Fruit fly (Drosophila melanogaster) whole organism, embryonic: ENCODE measurements around the gene CG5892.

Experiments
- Ada2b ChIP-seq: fragments of 200-800 bp; sonication (Bioruptor generic); IDR thresholded peaks from 2 replicates; pipeline ENCODE4 v1.3.6; 2022; ENCODE audit warnings: missing biosample characterization, missing genetic modification characterization
- B-H2 ChIP-seq: fragments of 200-800 bp; sonication (Bioruptor generic); optimal IDR thresholded peaks from 2 replicates; lab custom pipeline; 2018; ENCODE audit warnings: missing biosample characterization, mild to moderate bottlenecking, missing genetic modification characterization
- Blimp-1 ChIP-seq: fragments of 200-800 bp; sonication (Bioruptor generic); optimal IDR thresholded peaks from 3 replicates; lab custom pipeline; 2018; ENCODE audit warnings: missing biosample characterization, missing genetic modification characterization, mild to moderate bottlenecking, moderate library complexity, missing genetic modification reagents
- Bteb2 ChIP-seq: fragments of 200-800 bp; sonication (Bioruptor generic); optimal IDR thresholded peaks from 2 replicates; lab custom pipeline; 2016; ENCODE audit warnings: missing biosample characterization, missing genetic modification characterization
- CG10959 ChIP-seq: fragments of 200-800 bp; sonication (Bioruptor generic); IDR thresholded peaks from 2 replicates; pipeline ENCODE4 v1.3.6; 2022; ENCODE audit warnings: missing biosample characterization, missing genetic modification characterization
- CG10979 ChIP-seq: fragments of 200-800 bp; sonication (Bioruptor generic); optimal IDR thresholded peaks from 2 replicates; lab custom pipeline; 2018; ENCODE audit warnings: missing biosample characterization, mild to moderate bottlenecking, missing genetic modification characterization, moderate library complexity
- CG11398 ChIP-seq: fragments of 200-800 bp; sonication (Bioruptor generic); optimal IDR thresholded peaks from 2 replicates; lab custom pipeline; 2016; ENCODE audit warnings: missing biosample characterization, missing genetic modification characterization
- CG11696 ChIP-seq: fragments of 200-800 bp; sonication (Bioruptor generic); IDR thresholded peaks from 2 replicates; pipeline ENCODE4 v1.3.6; 2022; ENCODE audit warnings: missing biosample characterization, missing genetic modification characterization
- CG12769 ChIP-seq: fragments of 200-800 bp; sonication (Bioruptor generic); optimal IDR thresholded peaks from 2 replicates; lab custom pipeline; 2019; ENCODE audit warnings: missing biosample characterization, mild to moderate bottlenecking, missing genetic modification characterization, moderate library complexity
- CG13624 ChIP-seq: fragments of 200-800 bp; sonication (Bioruptor generic); optimal IDR thresholded peaks from 2 replicates; lab custom pipeline; 2016; ENCODE audit warnings: missing biosample characterization, missing genetic modification characterization
- CG15601 ChIP-seq: fragments of 200-800 bp; sonication (Bioruptor generic); optimal IDR thresholded peaks from 3 replicates; lab custom pipeline; 2019; ENCODE audit warnings: missing biosample characterization, mild to moderate bottlenecking, missing genetic modification characterization, moderate library complexity
- CG16863 ChIP-seq: fragments of 200-800 bp; sonication (Bioruptor generic); optimal IDR thresholded peaks from 3 replicates; lab custom pipeline; 2016; ENCODE audit warnings: missing biosample characterization, missing genetic modification characterization
- CG17328 ChIP-seq: fragments of 200-800 bp; sonication (Bioruptor generic); IDR thresholded peaks from 2 replicates; pipeline ENCODE4 v1.3.6; 2022; ENCODE audit warnings: missing biosample characterization, missing genetic modification characterization
- CG17385 ChIP-seq: fragments of 200-800 bp; sonication (Bioruptor generic); optimal IDR thresholded peaks from 3 replicates; lab custom pipeline; 2018; ENCODE audit warnings: missing biosample characterization, mild to moderate bottlenecking, missing genetic modification characterization
- CG2712 ChIP-seq: fragments of 200-800 bp; optimal IDR thresholded peaks from 3 replicates; lab custom pipeline; 2019; ENCODE audit warnings: missing biosample characterization, mild to moderate bottlenecking, missing genetic modification characterization, moderate library complexity
- CG2875 ChIP-seq: fragments of 200-800 bp; sonication (Bioruptor generic); optimal IDR thresholded peaks from 2 replicates; lab custom pipeline; 2017; ENCODE audit warnings: missing biosample characterization, mild to moderate bottlenecking, missing genetic modification characterization, missing genetic modification reagents
- CG30431 ChIP-seq: fragments of 200-800 bp; sonication (Bioruptor generic); optimal IDR thresholded peaks from 2 replicates; lab custom pipeline; 2017; ENCODE audit warnings: missing biosample characterization, missing genetic modification characterization
- CG3065 ChIP-seq: fragments of 200-800 bp; sonication (Bioruptor generic); optimal IDR thresholded peaks from 2 replicates; lab custom pipeline; 2016; ENCODE audit warnings: missing biosample characterization, missing genetic modification characterization
- CG42726 ChIP-seq: fragments of 200-800 bp; sonication (Bioruptor generic); IDR thresholded peaks from 2 replicates; pipeline ENCODE4 v1.3.6; 2022; ENCODE audit warnings: missing biosample characterization, missing genetic modification characterization; ENCODE audit not compliant: partially characterized antibody
- CG8478 ChIP-seq: fragments of >200 bp; optimal IDR thresholded peaks from 2 replicates; lab custom pipeline; 2018
- CG9437 ChIP-seq: fragments of 200-800 bp; sonication (Bioruptor generic); optimal IDR thresholded peaks from 2 replicates; lab custom pipeline; 2018; ENCODE audit warnings: missing biosample characterization, mild to moderate bottlenecking, missing genetic modification characterization
- CTCF ChIP-seq: fragments of 200-800 bp; sonication (Bioruptor generic); optimal IDR thresholded peaks from 2 replicates; lab custom pipeline; 2017; ENCODE audit warnings: missing biosample characterization, mild to moderate bottlenecking, missing genetic modification characterization, moderate library complexity
- CoRest ChIP-seq: fragments of 200-800 bp; sonication (Bioruptor generic); optimal IDR thresholded peaks from 3 replicates; lab custom pipeline; 2018; ENCODE audit warnings: missing biosample characterization, mild to moderate bottlenecking, missing genetic modification characterization, moderate library complexity
- D ChIP-seq, 2 experiments: fragments of 200-800 bp in 1 of 2; fragments of >200 bp in 1 of 2; sonication (Bioruptor generic) in 1 of 2; optimal IDR thresholded peaks; 2 replicates in 1 of 2; 3 replicates in 1 of 2; lab custom pipeline; 2017; ENCODE audit warnings: mild to moderate bottlenecking in 1 of 2, missing biosample characterization in 1 of 2, missing genetic modification characterization in 1 of 2, missing genetic modification reagents in 1 of 2
- D19A ChIP-seq: fragments of 200-800 bp; optimal IDR thresholded peaks from 3 replicates; lab custom pipeline; 2019; ENCODE audit warnings: missing biosample characterization, mild to moderate bottlenecking, missing genetic modification characterization, moderate library complexity
- Ets97D ChIP-seq: fragments of 200-800 bp; sonication (Bioruptor generic); optimal IDR thresholded peaks from 3 replicates; lab custom pipeline; 2016; ENCODE audit warnings: missing biosample characterization, missing genetic modification characterization
- Gug ChIP-seq: fragments of 200-800 bp; sonication (Bioruptor generic); IDR thresholded peaks from 4 replicates; pipeline ENCODE4 v1.3.6; 2022; ENCODE audit warnings: missing biosample characterization, missing genetic modification characterization
- HLHmδ ChIP-seq: fragments of 200-800 bp; sonication (Bioruptor generic); optimal IDR thresholded peaks from 2 replicates; lab custom pipeline; 2018; ENCODE audit warnings: missing biosample characterization, mild to moderate bottlenecking, missing genetic modification characterization, moderate library complexity
- Hr51 ChIP-seq, 2 experiments: fragments of 200-800 bp; sonication (Bioruptor generic); optimal IDR thresholded peaks; 2 replicates in 1 of 2; 3 replicates in 1 of 2; lab custom pipeline; 2016 to 2018; ENCODE audit warnings: missing biosample characterization in 2 of 2, missing genetic modification characterization in 2 of 2, mild to moderate bottlenecking in 1 of 2, moderate library complexity in 1 of 2
- Med ChIP-seq: fragments of 200-800 bp; sonication (Bioruptor generic); peaks from one replicate; lab custom pipeline; 2016; ENCODE audit warnings: missing biosample characterization, missing genetic modification characterization, mild to moderate bottlenecking, inconsistent platforms, moderate library complexity
- Opbp ChIP-seq: fragments of 200-800 bp; sonication (Bioruptor generic); IDR thresholded peaks from 3 replicates; pipeline ENCODE4 v1.3.6; 2022; ENCODE audit warnings: missing biosample characterization, missing genetic modification characterization; ENCODE audit not compliant: partially characterized antibody
- Pdp1 ChIP-seq, 2 experiments: fragments of 200-800 bp; sonication (Bioruptor generic); optimal IDR thresholded peaks; 3 replicates each; lab custom pipeline; 2016; ENCODE audit warnings: missing biosample characterization in 2 of 2, missing genetic modification characterization in 2 of 2, mild to moderate bottlenecking in 1 of 2, moderate library complexity in 1 of 2
- Sin3A ChIP-seq: fragments of >200 bp; optimal IDR thresholded peaks from 2 replicates; lab custom pipeline; 2018
- Sry-δ ChIP-seq: fragments of 200-800 bp; sonication (Bioruptor generic); optimal IDR thresholded peaks from 2 replicates; lab custom pipeline; 2016; ENCODE audit warnings: missing biosample characterization, missing genetic modification characterization
- ato ChIP-seq: fragments of 200-800 bp; sonication (Bioruptor generic); IDR thresholded peaks from 2 replicates; pipeline ENCODE4 v1.3.6; 2022; ENCODE audit warnings: missing biosample characterization, missing genetic modification characterization; ENCODE audit not compliant: partially characterized antibody
- cas ChIP-seq: fragments of 200-800 bp; sonication (Bioruptor generic); IDR thresholded peaks from 2 replicates; pipeline ENCODE4 v1.3.6; 2022; ENCODE audit warnings: missing biosample characterization, missing genetic modification characterization
- fd64A ChIP-seq: fragments of 200-800 bp; sonication (Bioruptor generic); optimal IDR thresholded peaks from 3 replicates; lab custom pipeline; 2018; ENCODE audit warnings: missing biosample characterization, mild to moderate bottlenecking, missing genetic modification characterization
- ftz-f1 ChIP-seq: fragments of 200-800 bp; sonication (Bioruptor generic); optimal IDR thresholded peaks from 2 replicates; lab custom pipeline; 2016; ENCODE audit warnings: missing biosample characterization, missing genetic modification characterization
- grn ChIP-seq: fragments of 200-800 bp; sonication (Bioruptor generic); optimal IDR thresholded peaks from 3 replicates; lab custom pipeline; 2017; ENCODE audit warnings: missing biosample characterization, missing genetic modification characterization
- kah ChIP-seq: fragments of 200-800 bp; sonication (Bioruptor generic); optimal IDR thresholded peaks from 2 replicates; lab custom pipeline; 2018; ENCODE audit warnings: missing biosample characterization, mild to moderate bottlenecking, missing genetic modification characterization
- knrl ChIP-seq: fragments of 200-800 bp; sonication (Bioruptor generic); IDR thresholded peaks from 3 replicates; pipeline ENCODE4 v1.3.6; 2022; ENCODE audit warnings: missing biosample characterization, missing genetic modification characterization; ENCODE audit not compliant: partially characterized antibody
- lab ChIP-seq: fragments of 200-800 bp; sonication (Bioruptor generic); optimal IDR thresholded peaks from 3 replicates; lab custom pipeline; 2017; ENCODE audit warnings: missing biosample characterization, missing genetic modification characterization, mild to moderate bottlenecking, moderate library complexity, missing genetic modification reagents
- lmd ChIP-seq: fragments of 200-800 bp; sonication (Bioruptor generic); IDR thresholded peaks from 2 replicates; pipeline ENCODE4 v1.3.6; 2022; ENCODE audit warnings: missing biosample characterization, missing genetic modification characterization
- pb ChIP-seq: fragments of 200-800 bp; sonication (Bioruptor generic); optimal IDR thresholded peaks from 3 replicates; lab custom pipeline; 2016; ENCODE audit warnings: missing biosample characterization, missing genetic modification characterization
- pum ChIP-seq: fragments of 200-800 bp; sonication (Bioruptor generic); optimal IDR thresholded peaks from 2 replicates; lab custom pipeline; 2016; ENCODE audit warnings: missing biosample characterization, missing genetic modification characterization
- pzg ChIP-seq: fragments of 200-800 bp; sonication (Bioruptor generic); optimal IDR thresholded peaks from 3 replicates; lab custom pipeline; 2018; ENCODE audit warnings: missing biosample characterization, mild to moderate bottlenecking, missing genetic modification characterization, moderate library complexity
- sens ChIP-seq: fragments of 200-800 bp; sonication (Bioruptor generic); peaks from one replicate; lab custom pipeline; 2016; ENCODE audit warnings: missing biosample characterization, missing genetic modification characterization
- sug ChIP-seq: fragments of 200-800 bp; optimal IDR thresholded peaks from 2 replicates; lab custom pipeline; 2019; ENCODE audit warnings: missing biosample characterization, mild to moderate bottlenecking, missing genetic modification characterization, moderate library complexity
- vnd ChIP-seq: fragments of 200-800 bp; sonication (Bioruptor generic); IDR thresholded peaks from 3 replicates; pipeline ENCODE4 v1.3.6; 2022; ENCODE audit warnings: missing biosample characterization, missing genetic modification characterization; ENCODE audit not compliant: partially characterized antibody
- wek ChIP-seq: fragments of 200-800 bp; sonication (Bioruptor generic); optimal IDR thresholded peaks from 3 replicates; lab custom pipeline; 2018; ENCODE audit warnings: missing biosample characterization, mild to moderate bottlenecking, missing genetic modification characterization, moderate library complexity
- yki ChIP-seq: fragments of >200 bp; optimal IDR thresholded peaks from 3 replicates; lab custom pipeline; 2018
- zfh2 ChIP-seq: fragments of 200-800 bp; sonication (Bioruptor generic); optimal IDR thresholded peaks from 2 replicates; lab custom pipeline; 2016; ENCODE audit warnings: missing biosample characterization, missing genetic modification characterization

Gene CG5892

dm6 chr3R:21203135-21203534 is 39.3 kb upstream of the CG5892 start (continued):
- TF ChIP-seq Hr51 (GFP tag; optimal IDR thresholded peaks at IDR 0.05; lab: Kevin White, UChicago), result no peak
- TF ChIP-seq Ada2b (GFP tag; lab: Robert Waterston, UW), result no peak
- TF ChIP-seq grn (GFP tag; lab: Kevin White, UChicago), result no peak
- TF ChIP-seq CG9437 (GFP tag; lab: Kevin White, UChicago), result peak; percentile 97
- TF ChIP-seq HLHmδ, result no peak
- no peak for TF ChIP-seq CG13624 (GFP tag; lab: Kevin White, UChicago)
- TF ChIP-seq Sry-δ (GFP tag; lab: Kevin White, UChicago), result no peak
- TF ChIP-seq CG12769 (tag; lab: Kevin White, UChicago), result peak; percentile 23
- no peak for TF ChIP-seq lmd (GFP tag; lab: Robert Waterston, UW)
- peak; percentile 63; the same call in 2 of the 3 replicates for TF ChIP-seq Opbp
- no peak for TF ChIP-seq wek (GFP tag; lab: Kevin White, UChicago)
- peak; percentile 69 for TF ChIP-seq CTCF (GFP tag; lab: Kevin White, UChicago)
- no peak for TF ChIP-seq CG8478
- no peak for TF ChIP-seq CG11398 (GFP tag; lab: Kevin White, UChicago)
- TF ChIP-seq CG17385 (GFP tag; lab: Kevin White, UChicago), result peak; percentile 15
- no peak for TF ChIP-seq CG10959 (GFP tag; lab: Robert Waterston, UW)
- TF ChIP-seq Blimp-1, result no peak
- no peak for TF ChIP-seq CG15601 (tag; lab: Kevin White, UChicago)
- no peak for TF ChIP-seq CG11696 (GFP tag; lab: Robert Waterston, UW)
- no peak for TF ChIP-seq CoRest (tag; lab: Kevin White, UChicago)
- TF ChIP-seq CG3065 (GFP tag; lab: Kevin White, UChicago), result no peak
- TF ChIP-seq CG2875 (GFP tag; lab: Kevin White, UChicago), result no peak
- no peak for TF ChIP-seq zfh2 (GFP tag; lab: Kevin White, UChicago)
- TF ChIP-seq pum, result no peak
- no peak for TF ChIP-seq CG16863
- no peak for TF ChIP-seq CG42726 (GFP tag; lab: Robert Waterston, UW)
- peak; percentile 50 for TF ChIP-seq ftz-f1
- TF ChIP-seq sug (tag; lab: Kevin White, UChicago), result no peak
- no peak for TF ChIP-seq ato (GFP tag; lab: Robert Waterston, UW)
- no peak for TF ChIP-seq Gug (GFP tag; lab: Robert Waterston, UW)
- TF ChIP-seq yki (lab: Kevin White, UChicago), result no peak
- TF ChIP-seq lab, result no peak
- peak; percentile 43 for TF ChIP-seq sens (GFP tag; lab: Kevin White, UChicago)
- no peak for TF ChIP-seq cas
- peak; percentile 37 for TF ChIP-seq CG10979 (tag; lab: Kevin White, UChicago)
- TF ChIP-seq CG30431 (GFP tag; lab: Kevin White, UChicago), result no peak
- peak; percentile 77 for TF ChIP-seq Med (GFP tag; lab: Kevin White, UChicago)
- TF ChIP-seq CG2712 (tag; lab: Kevin White, UChicago), result no peak
- no peak for TF ChIP-seq D (optimal IDR thresholded peaks at IDR 0.05; lab: Kevin White, UChicago)
- TF ChIP-seq D (GFP tag; optimal IDR thresholded peaks at IDR 0.05; lab: Kevin White, UChicago), result no peak
- 0 out of 3 replicates have a peak, but pooled peaks have one; percentile 24 for TF ChIP-seq vnd (GFP tag; lab: Robert Waterston, UW)
- no peak for TF ChIP-seq Bteb2
- peak in 1 of 2 experiments; percentile 90 for TF ChIP-seq Pdp1 (GFP tag; optimal IDR thresholded peaks at IDR 0.05; lab: Kevin White, UChicago)
- TF ChIP-seq CG17328 (GFP tag; lab: Robert Waterston, UW), result no peak
- no peak for TF ChIP-seq Ets97D
- TF ChIP-seq knrl (GFP tag; lab: Robert Waterston, UW), result 0 out of 3 replicates have a peak, but pooled peaks have one; percentile 33
- peak; percentile 65 for TF ChIP-seq D19A (tag; lab: Kevin White, UChicago)
- no peak for TF ChIP-seq pb (GFP tag; lab: Kevin White, UChicago)
- peak; percentile 57 for TF ChIP-seq kah (GFP tag; lab: Kevin White, UChicago)
- TF ChIP-seq B-H2 (GFP tag; lab: Kevin White, UChicago), result no peak
- no peak for TF ChIP-seq pzg (GFP tag; lab: Kevin White, UChicago)
- TF ChIP-seq fd64A, result no peak
- TF ChIP-seq Sin3A (lab: Kevin White, UChicago), result no peak
